Worm (Caenorhabditis elegans) whole organism, young adult: ENCODE results near the gene atf-6.

Source experiments
- B0035.1 ChIP-seq: sonication (generic microtip); optimal IDR thresholded peaks from 2 replicates; lab custom pipeline; 2016; ENCODE audit warnings: missing genetic modification characterization, mild to moderate bottlenecking, missing compliant biosample characterization, missing genotype, missing genetic modification reagents
- C17E4.6 ChIP-seq: fragments of 200-800 bp; sonication (Bioruptor generic); IDR thresholded peaks from 2 replicates; pipeline ENCODE4 v1.3.6; 2022; ENCODE audit warnings: missing genetic modification reagents, missing genetic modification characterization, missing compliant biosample characterization
- F22D6.2 ChIP-seq: sonication (generic microtip); optimal IDR thresholded peaks from 2 replicates; lab custom pipeline; 2016; ENCODE audit warnings: mild to moderate bottlenecking, missing genetic modification characterization, missing compliant biosample characterization
- F23B12.7 ChIP-seq: sonication (generic microtip); optimal IDR thresholded peaks from 2 replicates; lab custom pipeline; 2017; ENCODE audit warnings: missing genetic modification characterization, mild to moderate bottlenecking, missing compliant biosample characterization, antibody characterized with exemption, moderate library complexity; ENCODE audit not compliant: insufficient read depth
- F49E8.2 ChIP-seq: sonication (generic microtip); optimal IDR thresholded peaks from 3 replicates; lab custom pipeline; 2017; ENCODE audit warnings: missing genetic modification characterization, mild to moderate bottlenecking, missing compliant biosample characterization, antibody characterized with exemption, moderate library complexity; ENCODE audit not compliant: insufficient read depth
- F57A8.1 ChIP-seq: fragments of 200-800 bp; sonication (Bioruptor generic); optimal IDR thresholded peaks from 2 replicates; lab custom pipeline; 2018; ENCODE audit warnings: mild to moderate bottlenecking, missing genetic modification characterization, moderate library complexity, missing compliant biosample characterization
- K11D2.4 ChIP-seq: fragments of 200-800 bp; sonication (Bioruptor generic); IDR thresholded peaks from 2 replicates; pipeline ENCODE4 v1.3.6; 2022; ENCODE audit warnings: missing genetic modification reagents, missing genetic modification characterization, missing compliant biosample characterization
- Y53G8AR.9 ChIP-seq: fragments of 200-800 bp; sonication (Bioruptor generic); conservative IDR thresholded peaks from 2 replicates; pipeline ENCODE4 v1.3.6; 2022; ENCODE audit warnings: missing genetic modification reagents, missing genetic modification characterization, missing compliant biosample characterization
- ZK185.1 ChIP-seq: sonication (generic microtip); optimal IDR thresholded peaks from 2 replicates; lab custom pipeline; 2016; ENCODE audit warnings: mild to moderate bottlenecking, missing genetic modification characterization, missing compliant biosample characterization; ENCODE audit not compliant: poor library complexity, severe bottlenecking
- akir-1 ChIP-seq: fragments of 200-800 bp; sonication (Bioruptor generic); optimal IDR thresholded peaks from 2 replicates; lab custom pipeline; 2018; ENCODE audit warnings: mild to moderate bottlenecking, missing genetic modification characterization, moderate library complexity, missing compliant biosample characterization
- ama-1 ChIP-seq, 3 experiments: fragments of 150-350 bp in 1 of 3; sonication (generic microtip) in 2 of 3; optimal IDR thresholded peaks; 2 replicates each; lab custom pipeline; 2014 to 2018; ENCODE audit warnings: missing biosample characterization in 2 of 3, missing genetic modification characterization in 2 of 3, missing genetic modification reagents in 2 of 3
- aptf-3 ChIP-seq: fragments of 200-800 bp; sonication (Bioruptor generic); IDR thresholded peaks from 2 replicates; pipeline ENCODE4 v1.3.6; 2022; ENCODE audit warnings: missing genetic modification characterization, missing compliant biosample characterization
- atf-7 ChIP-seq: sonication (generic microtip); optimal IDR thresholded peaks from 2 replicates; lab custom pipeline; 2017; ENCODE audit warnings: mild to moderate bottlenecking, missing genetic modification characterization, missing compliant biosample characterization
- athp-1 ChIP-seq: sonication (generic microtip); optimal IDR thresholded peaks from 2 replicates; lab custom pipeline; 2017; ENCODE audit warnings: mild to moderate bottlenecking, missing genetic modification characterization, missing compliant biosample characterization
- attf-3 ChIP-seq: fragments of 200-800 bp; sonication (Bioruptor generic); conservative IDR thresholded peaks from 2 replicates; pipeline ENCODE4 v1.3.6; 2022; ENCODE audit warnings: missing genetic modification reagents, missing genetic modification characterization, missing compliant biosample characterization
- attf-5 ChIP-seq: fragments of 200-800 bp; sonication (Bioruptor generic); optimal IDR thresholded peaks from 2 replicates; lab custom pipeline; 2018; ENCODE audit warnings: mild to moderate bottlenecking, missing genetic modification characterization, missing compliant biosample characterization
- bed-1 ChIP-seq: fragments of 200-800 bp; sonication (Bioruptor generic); IDR thresholded peaks from 2 replicates; pipeline ENCODE4 v1.3.6; 2022; ENCODE audit warnings: missing genetic modification reagents, missing genetic modification characterization, missing compliant biosample characterization
- ccch-3 ChIP-seq: fragments of 200-800 bp; sonication (Bioruptor generic); optimal IDR thresholded peaks from 2 replicates; lab custom pipeline; 2018; ENCODE audit warnings: mild to moderate bottlenecking, missing genetic modification characterization, missing compliant biosample characterization
- ceh-100 ChIP-seq: fragments of 200-800 bp; sonication (Bioruptor generic); IDR thresholded peaks from 2 replicates; pipeline ENCODE4 v1.3.6; 2022; ENCODE audit warnings: missing genetic modification reagents, missing genetic modification characterization, missing compliant biosample characterization
- ceh-27 ChIP-seq: fragments of 200-800 bp; sonication (Bioruptor generic); optimal IDR thresholded peaks from 2 replicates; lab custom pipeline; 2018; ENCODE audit warnings: mild to moderate bottlenecking, missing genetic modification characterization, moderate library complexity, missing compliant biosample characterization
- chd-7 ChIP-seq: sonication (generic microtip); optimal IDR thresholded peaks from 2 replicates; lab custom pipeline; 2016; ENCODE audit warnings: mild to moderate bottlenecking, missing genetic modification characterization, moderate library complexity, missing compliant biosample characterization
- egl-18 ChIP-seq: fragments of 200-800 bp; sonication (Bioruptor generic); IDR thresholded peaks from 2 replicates; pipeline ENCODE4 v1.3.6; 2022; ENCODE audit warnings: missing genetic modification reagents, missing genetic modification characterization, missing compliant biosample characterization
- ets-4 ChIP-seq: fragments of 200-800 bp; sonication (Bioruptor generic); optimal IDR thresholded peaks from 2 replicates; lab custom pipeline; 2018; ENCODE audit warnings: mild to moderate bottlenecking, missing genetic modification characterization, missing compliant biosample characterization
- hlh-26 ChIP-seq: fragments of 200-800 bp; sonication (Bioruptor generic); conservative IDR thresholded peaks from 2 replicates; pipeline ENCODE4 v1.3.6; 2022; ENCODE audit warnings: missing genetic modification reagents, missing genetic modification characterization, missing compliant biosample characterization
- lin-26 ChIP-seq: fragments of 200-800 bp; sonication (Bioruptor generic); IDR thresholded peaks from 2 replicates; pipeline ENCODE4 v1.3.6; 2022; ENCODE audit warnings: missing genetic modification reagents, missing genetic modification characterization, missing compliant biosample characterization
- lin-40 ChIP-seq: sonication (generic microtip); optimal IDR thresholded peaks from 2 replicates; lab custom pipeline; 2016; ENCODE audit warnings: missing genetic modification characterization, mild to moderate bottlenecking, missing compliant biosample characterization, missing genotype, missing genetic modification reagents
- mcd-1 ChIP-seq: fragments of 200-800 bp; sonication (Bioruptor generic); IDR thresholded peaks from 2 replicates; pipeline ENCODE4 v1.3.6; 2022; ENCODE audit warnings: missing genetic modification reagents, missing genetic modification characterization, missing compliant biosample characterization
- mes-4 ChIP-seq: sonication (generic microtip); optimal IDR thresholded peaks from 2 replicates; lab custom pipeline; 2016; ENCODE audit warnings: missing genotype, missing genetic modification characterization, missing compliant biosample characterization
- mxl-1 ChIP-seq: sonication (generic microtip); optimal IDR thresholded peaks from 2 replicates; lab custom pipeline; 2016; ENCODE audit warnings: missing genetic modification characterization, missing compliant biosample characterization
- nfya-1 ChIP-seq: sonication (generic microtip); optimal IDR thresholded peaks from 2 replicates; lab custom pipeline; 2017; ENCODE audit warnings: antibody characterized with exemption, missing compliant biosample characterization, missing genetic modification characterization, borderline replicate concordance; ENCODE audit not compliant: insufficient read depth
- nfyb-1 ChIP-seq: fragments of 200-800 bp; sonication (Bioruptor generic); IDR thresholded peaks from 2 replicates; pipeline ENCODE4 v1.3.6; 2022; ENCODE audit warnings: missing genetic modification reagents, missing genetic modification characterization, missing compliant biosample characterization
- nhr-27 ChIP-seq: fragments of 200-800 bp; sonication (Bioruptor generic); optimal IDR thresholded peaks from 2 replicates; lab custom pipeline; 2018; ENCODE audit warnings: mild to moderate bottlenecking, missing genetic modification characterization, moderate library complexity, missing compliant biosample characterization
- nhr-80 ChIP-seq: sonication (generic microtip); optimal IDR thresholded peaks from 2 replicates; lab custom pipeline; 2016; ENCODE audit warnings: missing genetic modification characterization, missing compliant biosample characterization
- pha-4 ChIP-seq: fragments of 150-350 bp; sonication (generic microtip); optimal IDR thresholded peaks from 2 replicates; lab custom pipeline; 2014; ENCODE audit warnings: missing biosample characterization, missing genetic modification reagents, missing genetic modification characterization
- rcor-1 ChIP-seq: fragments of 200-800 bp; sonication (Bioruptor generic); IDR thresholded peaks from 2 replicates; pipeline ENCODE4 v1.3.6; 2022; ENCODE audit warnings: missing genetic modification reagents, missing genetic modification characterization, missing compliant biosample characterization
- sdz-38 ChIP-seq: sonication (generic microtip); optimal IDR thresholded peaks from 2 replicates; lab custom pipeline; 2016; ENCODE audit warnings: missing genotype, missing genetic modification characterization, missing compliant biosample characterization
- snpc-3.4 ChIP-seq: sonication (generic microtip); optimal IDR thresholded peaks from 2 replicates; lab custom pipeline; 2017; ENCODE audit warnings: missing genetic modification characterization, mild to moderate bottlenecking, missing compliant biosample characterization, antibody characterized with exemption, moderate library complexity, missing genotype, missing genetic modification reagents
- somi-1 ChIP-seq: fragments of 200-800 bp; sonication (Bioruptor generic); optimal IDR thresholded peaks from 2 replicates; lab custom pipeline; 2018; ENCODE audit warnings: mild to moderate bottlenecking, missing genetic modification characterization, missing compliant biosample characterization
- sptf-2 ChIP-seq: fragments of 200-800 bp; sonication (Bioruptor generic); optimal IDR thresholded peaks from 2 replicates; lab custom pipeline; 2018; ENCODE audit warnings: mild to moderate bottlenecking, missing genetic modification characterization, missing compliant biosample characterization
- tbp1 ChIP-seq: fragments of 200-800 bp; sonication (Bioruptor generic); optimal IDR thresholded peaks from 2 replicates; lab custom pipeline; 2018; ENCODE audit warnings: mild to moderate bottlenecking, missing genetic modification characterization, missing compliant biosample characterization
- tlf-1 ChIP-seq: fragments of 200-800 bp; sonication (Bioruptor generic); optimal IDR thresholded peaks from 2 replicates; lab custom pipeline; 2018; ENCODE audit warnings: mild to moderate bottlenecking, missing genetic modification characterization, missing compliant biosample characterization
- unc-130 ChIP-seq: sonication (generic microtip); optimal IDR thresholded peaks from 2 replicates; lab custom pipeline; 2016; ENCODE audit warnings: missing genetic modification reagents, missing genetic modification characterization, missing compliant biosample characterization
- xnd-1 ChIP-seq: sonication (generic microtip); optimal IDR thresholded peaks from 2 replicates; lab custom pipeline; 2016; ENCODE audit warnings: missing genotype, missing genetic modification reagents, missing genetic modification characterization, missing compliant biosample characterization
- zfh-2 ChIP-seq: fragments of 200-800 bp; sonication (Bioruptor generic); conservative IDR thresholded peaks from 2 replicates; pipeline ENCODE4 v1.3.6; 2022; ENCODE audit warnings: missing genetic modification reagents, missing genetic modification characterization, missing compliant biosample characterization
- ztf-18 ChIP-seq: sonication (generic microtip); optimal IDR thresholded peaks from 2 replicates; lab custom pipeline; 2016; ENCODE audit warnings: missing genotype, mild to moderate bottlenecking, missing genetic modification characterization, missing compliant biosample characterization
- ztf-22 ChIP-seq: fragments of 200-800 bp; sonication (Bioruptor generic); optimal IDR thresholded peaks from 2 replicates; lab custom pipeline; 2018; ENCODE audit warnings: mild to moderate bottlenecking, missing genetic modification characterization, moderate library complexity, missing compliant biosample characterization
- ztf-25 ChIP-seq: fragments of 200-800 bp; sonication (Bioruptor generic); IDR thresholded peaks from 2 replicates; pipeline ENCODE4 v1.3.6; 2022; ENCODE audit warnings: missing genetic modification reagents, missing genetic modification characterization, missing compliant biosample characterization
- ztf-28 ChIP-seq: fragments of 200-800 bp; sonication (Bioruptor generic); IDR thresholded peaks from 2 replicates; pipeline ENCODE4 v1.3.6; 2022; ENCODE audit warnings: missing genetic modification reagents, missing genetic modification characterization, missing compliant biosample characterization
- ztf-6 ChIP-seq: fragments of 200-800 bp; sonication (Bioruptor generic); IDR thresholded peaks from 2 replicates; pipeline ENCODE4 v1.3.6; 2022; ENCODE audit warnings: missing genetic modification reagents, missing genetic modification characterization, missing compliant biosample characterization

The atf-6 gene

DNA sequence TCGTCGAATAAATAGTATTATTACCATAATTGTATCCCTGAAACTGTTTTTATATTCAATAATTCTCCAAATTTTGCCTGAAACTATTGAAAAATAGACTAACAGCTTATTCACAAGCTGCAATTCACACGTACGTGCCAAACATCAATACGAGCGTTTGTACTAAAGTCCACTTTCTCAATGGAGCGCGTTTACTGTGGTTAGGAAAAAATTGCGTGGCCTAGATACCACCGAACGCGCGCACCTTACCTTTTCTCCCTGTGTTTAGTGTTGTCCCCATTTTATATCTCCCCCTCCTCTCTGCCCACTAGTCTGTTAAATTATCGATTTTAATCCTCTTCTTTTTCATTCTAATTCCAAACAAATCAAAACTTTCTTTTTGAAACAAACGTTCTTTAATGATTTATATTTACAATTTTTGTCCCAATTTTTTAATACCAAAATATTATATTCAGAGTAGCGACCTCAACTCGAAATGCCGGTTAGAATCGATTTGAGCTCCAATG lies 26.4 kb upstream of the atf-6 start, which contains the start of the genes T18D3.9 and T18D3.1:
Gene T18D3.9, minus strand, starts transcription at position 168 of the 506 bp plus-strand sequence.
Gene T18D3.1, plus strand, starts transcription at position 456 of the 506 bp plus-strand sequence.
- TF ChIP-seq egl-18 (no peak), mes-4 (tag; lab: Kevin White, UChicago) (no peak), somi-1 (GFP tag; lab: Kevin White, UChicago) (no peak), ztf-22 (GFP tag; lab: Kevin White, UChicago) (no peak), chd-7 (tag; lab: Kevin White, UChicago) (no peak), lin-40 (tag; lab: Kevin White, UChicago) (peak; percentile 17), ccch-3 (GFP tag; lab: Kevin White, UChicago) (no peak), ztf-18 (tag; lab: Kevin White, UChicago) (peak; percentile 45), F23B12.7 (tag; lab: Kevin White, UChicago) (no peak), B0035.1 (no peak), ztf-25 (GFP tag; lab: Robert Waterston, UW) (no peak), ceh-100 (GFP tag; lab: Robert Waterston, UW) (no peak), F57A8.1 (GFP tag; lab: Kevin White, UChicago) (no peak), lin-26 (GFP tag; lab: Robert Waterston, UW) (no peak), bed-1 (no peak), atf-7 (tag; lab: Kevin White, UChicago) (no peak), sdz-38 (tag; lab: Kevin White, UChicago) (no peak), tlf-1 (GFP tag; lab: Kevin White, UChicago) (no peak), sptf-2 (no peak), athp-1 (tag; lab: Kevin White, UChicago) (no peak), hlh-26 (no peak), ceh-27 (GFP tag; lab: Kevin White, UChicago) (no peak), ztf-6 (no peak), unc-130 (GFP tag; lab: Kevin White, UChicago) (no peak), nfya-1 (no peak), C17E4.6 (no peak), mcd-1 (GFP tag; lab: Robert Waterston, UW) (peak; percentile 84), F49E8.2 (tag; lab: Kevin White, UChicago) (no peak), attf-3 (no peak), aptf-3 (no peak), snpc-3.4 (no peak), mxl-1 (tag; lab: Kevin White, UChicago) (no peak), F22D6.2 (no peak), ZK185.1 (no peak), zfh-2 (GFP tag; lab: Robert Waterston, UW) (no peak), akir-1 (GFP tag; lab: Kevin White, UChicago) (no peak), xnd-1 (tag; lab: Kevin White, UChicago) (no peak), attf-5 (GFP tag; lab: Kevin White, UChicago) (peak; percentile 33), tbp1 (GFP tag; lab: Kevin White, UChicago) (peak; percentile 16), nhr-80 (tag; lab: Kevin White, UChicago) (peak; percentile 52), Y53G8AR.9 (GFP tag; lab: Robert Waterston, UW) (no peak), K11D2.4 (no peak), nhr-27 (tag; lab: Kevin White, UChicago) (no peak), rcor-1 (GFP tag; lab: Robert Waterston, UW) (no peak), ets-4 (GFP tag; lab: Kevin White, UChicago) (no peak), ama-1 (optimal IDR thresholded peaks at IDR 0.05; lab: Kevin White, UChicago) (no peak), ama-1 (GFP tag; optimal IDR thresholded peaks at IDR 0.05; lab: Kevin White, UChicago) (no peak), nfyb-1 (GFP tag; lab: Robert Waterston, UW) (no peak), ztf-28 (GFP tag; lab: Robert Waterston, UW) (no peak), pha-4 (tag; lab: Kevin White, UChicago) (no peak)
